Fruit fly (Drosophila melanogaster) Kc167 (cell line): ENCODE results near the gene Uba2.

Experiments
- Myc ChIP-seq: fragments of >200 bp; optimal IDR thresholded peaks from 2 replicates; lab custom pipeline; 2017; ENCODE audit warnings: missing external identifiers
- Sin3A ChIP-seq: fragments of >200 bp; optimal IDR thresholded peaks from 2 replicates; lab custom pipeline; 2018; ENCODE audit warnings: missing external identifiers
- h ChIP-seq: fragments of >200 bp; optimal IDR thresholded peaks from 3 replicates; lab custom pipeline; 2018; ENCODE audit warnings: missing external identifiers
- insv ChIP-seq: fragments of >200 bp; optimal IDR thresholded peaks from 3 replicates; lab custom pipeline; 2018; ENCODE audit warnings: missing external identifiers
- psq ChIP-seq: fragments of >200 bp; optimal IDR thresholded peaks from 2 replicates; lab custom pipeline; 2017; ENCODE audit warnings: missing external identifiers
- ttk ChIP-seq: sonication (Bioruptor generic); optimal IDR thresholded peaks from 2 replicates; lab custom pipeline; 2017; ENCODE audit warnings: missing external identifiers

dm6 chr3L:8093553-8093952 is 34.1 kb downstream of the Uba2 start:
- TF ChIP-seq ttk (lab: Kevin White, UChicago) (no peak), insv (lab: Kevin White, UChicago) (no peak), psq (lab: Kevin White, UChicago) (no peak), h (no peak), Myc (lab: Kevin White, UChicago) (no peak), Sin3A (lab: Kevin White, UChicago) (no peak)
